Worm (Caenorhabditis elegans) whole organism, late embryonic: Measurements from ENCODE around the gene ZK616.5.

Experiments used
- C38D4.7 ChIP-seq: fragments of 200-800 bp; sonication (Bioruptor generic); optimal IDR thresholded peaks from 2 replicates; lab custom pipeline; 2018; ENCODE audit warnings: mild to moderate bottlenecking, missing genetic modification characterization, moderate library complexity, missing compliant biosample characterization
- F13H6.1 ChIP-seq: sonication (generic microtip); optimal IDR thresholded peaks from 2 replicates; lab custom pipeline; 2016; ENCODE audit warnings: missing genetic modification characterization, missing compliant biosample characterization
- Y22D7AL.16 ChIP-seq: sonication (generic microtip); optimal IDR thresholded peaks from 2 replicates; lab custom pipeline; 2016; ENCODE audit warnings: missing genetic modification characterization, missing compliant biosample characterization
- ceh-14 ChIP-seq: sonication (generic microtip); optimal IDR thresholded peaks from 2 replicates; lab custom pipeline; 2016; ENCODE audit warnings: missing genotype, missing genetic modification characterization, missing compliant biosample characterization
- ceh-18 ChIP-seq: sonication (generic microtip); optimal IDR thresholded peaks from 2 replicates; lab custom pipeline; 2016; ENCODE audit warnings: missing genetic modification characterization, missing compliant biosample characterization
- ceh-2 ChIP-seq: sonication (generic microtip); optimal IDR thresholded peaks from 2 replicates; lab custom pipeline; 2016; ENCODE audit warnings: missing genotype, missing genetic modification characterization, missing compliant biosample characterization
- ceh-31 ChIP-seq: sonication (generic microtip); optimal IDR thresholded peaks from 2 replicates; lab custom pipeline; 2016; ENCODE audit warnings: missing genetic modification characterization, missing compliant biosample characterization
- ceh-45 ChIP-seq: fragments of 200-800 bp; sonication (Bioruptor generic); IDR thresholded peaks from 2 replicates; pipeline ENCODE4 v1.3.6; 2022; ENCODE audit warnings: missing genetic modification reagents, missing genetic modification characterization, missing compliant biosample characterization
- ceh-48 ChIP-seq: sonication (generic microtip); optimal IDR thresholded peaks from 2 replicates; lab custom pipeline; 2016; ENCODE audit warnings: missing genetic modification characterization, inconsistent platforms, missing compliant biosample characterization
- eyg-1 ChIP-seq: sonication (generic microtip); optimal IDR thresholded peaks from 2 replicates; lab custom pipeline; 2016; ENCODE audit warnings: missing genotype, missing genetic modification characterization, missing compliant biosample characterization
- fax-1 ChIP-seq: sonication (generic microtip); optimal IDR thresholded peaks from 2 replicates; lab custom pipeline; 2016; ENCODE audit warnings: missing genotype, missing genetic modification characterization, missing compliant biosample characterization
- fkh-6 ChIP-seq: sonication (generic microtip); optimal IDR thresholded peaks from 2 replicates; lab custom pipeline; 2016; ENCODE audit warnings: missing genetic modification characterization, missing compliant biosample characterization
- hlh-13 ChIP-seq: fragments of 200-800 bp; sonication (Bioruptor generic); optimal IDR thresholded peaks from 2 replicates; lab custom pipeline; 2018; ENCODE audit warnings: mild to moderate bottlenecking, missing genetic modification characterization, missing compliant biosample characterization
- hlh-30 ChIP-seq: sonication (generic microtip); optimal IDR thresholded peaks from 2 replicates; lab custom pipeline; 2017; ENCODE audit warnings: antibody characterized with exemption, missing genetic modification characterization, missing compliant biosample characterization; ENCODE audit not compliant: insufficient read depth
- hlh-6 ChIP-seq: sonication (generic microtip); optimal IDR thresholded peaks from 2 replicates; lab custom pipeline; 2016; ENCODE audit warnings: missing genotype, missing genetic modification characterization, missing compliant biosample characterization
- hlh-8 ChIP-seq: sonication (generic microtip); optimal IDR thresholded peaks from 2 replicates; lab custom pipeline; 2016; ENCODE audit warnings: missing genotype, missing genetic modification characterization, missing compliant biosample characterization
- lin-11 ChIP-seq: fragments of 200-800 bp; sonication (Bioruptor generic); optimal IDR thresholded peaks from 2 replicates; lab custom pipeline; 2018; ENCODE audit warnings: mild to moderate bottlenecking, missing genetic modification characterization, missing compliant biosample characterization
- nfya-1 ChIP-seq: sonication (generic microtip); optimal IDR thresholded peaks from 2 replicates; lab custom pipeline; 2017; ENCODE audit warnings: missing genetic modification characterization, mild to moderate bottlenecking, missing compliant biosample characterization, antibody characterized with exemption, moderate library complexity
- nhr-232 ChIP-seq: sonication (generic microtip); optimal IDR thresholded peaks from 2 replicates; lab custom pipeline; 2016; ENCODE audit warnings: missing genetic modification characterization, missing compliant biosample characterization
- odd-2 ChIP-seq: sonication (generic microtip); optimal IDR thresholded peaks from 2 replicates; lab custom pipeline; 2017; ENCODE audit warnings: antibody characterized with exemption, mild to moderate bottlenecking, missing genetic modification characterization, missing compliant biosample characterization
- pat-9 ChIP-seq: fragments of 200-800 bp; sonication (Bioruptor generic); optimal IDR thresholded peaks from 2 replicates; lab custom pipeline; 2018; ENCODE audit warnings: mild to moderate bottlenecking, missing genetic modification characterization, moderate library complexity, missing compliant biosample characterization
- pqm-1 ChIP-seq: sonication (generic microtip); optimal IDR thresholded peaks from 2 replicates; lab custom pipeline; 2016; ENCODE audit warnings: missing genetic modification characterization, missing compliant biosample characterization
- ref-2 ChIP-seq: sonication (generic microtip); optimal IDR thresholded peaks from 2 replicates; lab custom pipeline; 2016; ENCODE audit warnings: missing genetic modification characterization, missing compliant biosample characterization
- syd-9 ChIP-seq: sonication (generic microtip); optimal IDR thresholded peaks from 2 replicates; lab custom pipeline; 2016; ENCODE audit warnings: mild to moderate bottlenecking, missing genetic modification characterization, moderate library complexity, missing compliant biosample characterization
- tbx-7 ChIP-seq: sonication (generic microtip); optimal IDR thresholded peaks from 2 replicates; lab custom pipeline; 2016; ENCODE audit warnings: missing genotype, missing genetic modification characterization, missing compliant biosample characterization
- ttx-3 ChIP-seq: sonication (generic microtip); optimal IDR thresholded peaks from 2 replicates; lab custom pipeline; 2016; ENCODE audit warnings: missing genetic modification reagents, missing genetic modification characterization, missing compliant biosample characterization
- unc-86 ChIP-seq: sonication (generic microtip); optimal IDR thresholded peaks from 2 replicates; lab custom pipeline; 2016; ENCODE audit warnings: missing genetic modification characterization, missing compliant biosample characterization

The ZK616.5 gene

DNA sequence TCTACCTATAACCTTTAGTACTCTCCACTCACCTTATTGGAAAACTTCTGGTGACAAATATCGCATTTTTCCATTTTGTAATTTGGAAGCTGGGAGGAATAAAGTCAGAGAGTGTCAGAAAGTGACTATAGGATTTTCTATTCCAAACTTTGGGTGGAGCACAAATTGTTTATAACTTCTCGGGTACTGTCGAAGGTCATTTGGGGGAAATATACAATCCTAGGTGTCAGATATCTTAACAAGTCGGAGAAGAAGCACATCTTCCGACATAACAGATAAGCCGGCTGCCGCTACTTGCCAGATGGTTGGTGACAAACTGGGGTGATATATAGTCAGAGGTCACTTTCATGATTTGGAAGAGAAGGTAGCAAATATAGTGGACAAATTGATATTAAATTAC is 27.4 kb downstream of the ZK616.5 start, which contains the start of gene ehn-3:
ehn-3 (minus strand) TSS at position 101 of the 400 bp plus-strand sequence.
- TF ChIP-seq nfya-1 (no peak), ref-2 (tag; lab: Kevin White, UChicago) (no peak), nhr-232 (tag; lab: Kevin White, UChicago) (no peak), fax-1 (tag; lab: Kevin White, UChicago) (no peak), odd-2 (tag; lab: Kevin White, UChicago) (no peak), ceh-45 (GFP tag; lab: Robert Waterston, UW) (no peak), tbx-7 (tag; lab: Kevin White, UChicago) (no peak), pat-9 (tag; lab: Kevin White, UChicago) (no peak), unc-86 (tag; lab: Kevin White, UChicago) (no peak), lin-11 (tag; lab: Kevin White, UChicago) (no peak), Y22D7AL.16 (no peak), pqm-1 (tag; lab: Kevin White, UChicago) (no peak)
- TF ChIP-seq, all 69 proteins: peak for 0

DNA sequence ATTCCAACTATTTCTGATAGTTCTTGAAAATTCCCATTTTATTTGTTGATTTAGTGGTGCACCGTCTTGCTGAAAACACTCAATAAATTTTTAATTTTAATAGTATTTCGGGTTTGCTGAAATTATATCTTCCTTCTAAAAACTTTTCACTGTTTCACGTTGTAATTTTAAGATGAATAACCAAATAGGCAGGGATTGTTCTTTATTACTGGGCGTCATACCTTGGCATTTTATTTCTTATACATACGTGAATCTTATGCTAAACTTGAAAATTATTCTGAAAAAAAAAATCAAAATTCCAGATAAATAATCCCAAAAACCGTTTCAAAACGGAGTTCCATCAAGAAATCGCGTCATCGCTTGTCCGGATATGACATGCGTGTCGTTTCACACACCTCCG is 47.0 kb downstream of the ZK616.5 start, which contains the start of gene mgl-3:
mgl-3 (plus strand) TSS at position 301 of the 400 bp plus-strand sequence.
- TF ChIP-seq ceh-31 (tag; lab: Kevin White, UChicago) (no peak), hlh-8 (no peak), syd-9 (tag; lab: Kevin White, UChicago) (no peak), hlh-13 (GFP tag; lab: Kevin White, UChicago) (no peak), F13H6.1 (no peak), pqm-1 (tag; lab: Kevin White, UChicago) (no peak), hlh-30 (tag; lab: Kevin White, UChicago) (no peak), fkh-6 (tag; lab: Kevin White, UChicago) (no peak), ceh-18 (no peak), ttx-3 (tag; lab: Kevin White, UChicago) (no peak), ceh-48 (tag; lab: Kevin White, UChicago) (no peak), nfya-1 (no peak), hlh-6 (tag; lab: Kevin White, UChicago) (no peak), C38D4.7 (no peak), ceh-2 (tag; lab: Kevin White, UChicago) (no peak), eyg-1 (no peak), ceh-14 (tag; lab: Kevin White, UChicago) (no peak)
